Worm (Caenorhabditis elegans) whole organism, L3 larva: Measurements from ENCODE around the gene idpc-1.

Experiments used
- daf-12 ChIP-seq: fragments of 150-350 bp; optimal IDR thresholded peaks from 2 replicates; lab custom pipeline; 2014; ENCODE audit warnings: missing biosample characterization, missing genetic modification reagents, missing genetic modification characterization
- elt-2 ChIP-seq: sonication (generic microtip); optimal IDR thresholded peaks from 2 replicates; lab custom pipeline; 2016; ENCODE audit warnings: missing genetic modification reagents, mild to moderate bottlenecking, missing genetic modification characterization, missing compliant biosample characterization
- fos-1 ChIP-seq: fragments of 150-350 bp; optimal IDR thresholded peaks from 2 replicates; lab custom pipeline; 2014; ENCODE audit warnings: missing biosample characterization, missing genetic modification characterization
- nhr-25 ChIP-seq: sonication (generic microtip); optimal IDR thresholded peaks from 2 replicates; lab custom pipeline; 2017; ENCODE audit warnings: missing biosample characterization, missing genetic modification characterization
- tbx-2 ChIP-seq: sonication (generic microtip); optimal IDR thresholded peaks from 2 replicates; lab custom pipeline; 2016; ENCODE audit warnings: mild to moderate bottlenecking, missing genetic modification characterization, missing compliant biosample characterization

ce11 chrIII:11477307-11477706, 50.3 kb downstream of the idpc-1 start:
- TF ChIP-seq daf-12 (tag; lab: Kevin White, UChicago), result no peak
- TF ChIP-seq tbx-2 (tag; lab: Kevin White, UChicago), result no peak
- TF ChIP-seq elt-2, result no peak
- no peak for TF ChIP-seq fos-1
- TF ChIP-seq nhr-25, result no peak
